Worm (Caenorhabditis elegans) whole organism, L1 larva: ENCODE data around the gene cya-1.

ENCODE experiments used
- C04F5.9 ChIP-seq: sonication (generic microtip); optimal IDR thresholded peaks from 2 replicates; lab custom pipeline; 2016; ENCODE audit warnings: missing genetic modification characterization, missing compliant biosample characterization
- Y116A8C.19 ChIP-seq: sonication (generic microtip); optimal IDR thresholded peaks from 2 replicates; lab custom pipeline; 2016; ENCODE audit warnings: missing compliant biosample characterization, missing genetic modification characterization, borderline replicate concordance
- aha-1 ChIP-seq: fragments of 150-350 bp; optimal IDR thresholded peaks from 2 replicates; lab custom pipeline; 2014; ENCODE audit warnings: missing biosample characterization, missing genetic modification characterization
- alr-1 ChIP-seq: fragments of 200-800 bp; sonication (Bioruptor generic); optimal IDR thresholded peaks from 2 replicates; lab custom pipeline; 2018; ENCODE audit warnings: borderline replicate concordance, mild to moderate bottlenecking, missing genetic modification characterization, missing compliant biosample characterization
- ama-1 ChIP-seq: fragments of 150-350 bp; optimal IDR thresholded peaks from 2 replicates; lab custom pipeline; 2014
- ceh-63 ChIP-seq: fragments of 200-800 bp; sonication (Bioruptor generic); optimal IDR thresholded peaks from 2 replicates; lab custom pipeline; 2018; ENCODE audit warnings: mild to moderate bottlenecking, missing genetic modification characterization, missing compliant biosample characterization
- ceh-8 ChIP-seq: fragments of 200-800 bp; sonication (Bioruptor generic); optimal IDR thresholded peaks from 2 replicates; lab custom pipeline; 2018; ENCODE audit warnings: mild to moderate bottlenecking, missing genetic modification characterization, moderate library complexity, missing compliant biosample characterization
- ces-1 ChIP-seq: fragments of 150-350 bp; optimal IDR thresholded peaks from 2 replicates; lab custom pipeline; 2014; ENCODE audit warnings: missing biosample characterization, missing genetic modification reagents, missing genetic modification characterization
- efl-1 ChIP-seq, 4 experiments: fragments of 150-350 bp; optimal IDR thresholded peaks in 3 of 4; peaks in 1 of 4; 1 replicate in 1 of 4; 2 replicates in 3 of 4; lab custom pipeline; 2014; ENCODE audit warnings: missing biosample characterization in 2 of 4, missing genetic modification characterization in 2 of 4, missing genetic modification reagents in 2 of 4
- egl-13 ChIP-seq: sonication (generic microtip); optimal IDR thresholded peaks from 2 replicates; lab custom pipeline; 2016; ENCODE audit warnings: missing genotype, missing genetic modification reagents, missing genetic modification characterization, missing compliant biosample characterization
- egl-27 ChIP-seq, 2 experiments: fragments of 150-350 bp in 1 of 2; sonication (generic microtip); optimal IDR thresholded peaks; 3 replicates each; lab custom pipeline; 2017 to 2018; ENCODE audit warnings: missing biosample characterization in 2 of 2, missing genetic modification characterization in 2 of 2, missing genetic modification reagents in 2 of 2
- elt-3 ChIP-seq, 6 experiments: fragments of 150-350 bp in 1 of 6; sonication (generic microtip); optimal IDR thresholded peaks; 2 replicates each; lab custom pipeline; 2017 to 2018; ENCODE audit warnings: missing biosample characterization in 6 of 6, missing genetic modification characterization in 6 of 6, inconsistent platforms in 1 of 6
- ets-5 ChIP-seq: fragments of 200-800 bp; sonication (Bioruptor generic); IDR thresholded peaks from 2 replicates; pipeline ENCODE4 v1.3.6; 2022; ENCODE audit warnings: missing genetic modification characterization, missing compliant biosample characterization
- fkh-8 ChIP-seq: sonication (generic microtip); optimal IDR thresholded peaks from 2 replicates; lab custom pipeline; 2016; ENCODE audit warnings: mild to moderate bottlenecking, missing genetic modification characterization, missing compliant biosample characterization
- fos-1 ChIP-seq: fragments of 150-350 bp; optimal IDR thresholded peaks from 2 replicates; lab custom pipeline; 2014; ENCODE audit warnings: missing biosample characterization, missing genetic modification characterization
- hlh-17 ChIP-seq: fragments of 200-800 bp; sonication (Bioruptor generic); optimal IDR thresholded peaks from 2 replicates; lab custom pipeline; 2018; ENCODE audit warnings: missing genetic modification characterization, mild to moderate bottlenecking, missing compliant biosample characterization, moderate library complexity, borderline replicate concordance
- hlh-4 ChIP-seq: sonication (generic microtip); optimal IDR thresholded peaks from 2 replicates; lab custom pipeline; 2016; ENCODE audit warnings: mild to moderate bottlenecking, missing genetic modification characterization, missing compliant biosample characterization
- isw-1 ChIP-seq: fragments of 200-800 bp; sonication (Bioruptor generic); IDR thresholded peaks from 2 replicates; pipeline ENCODE4 v1.3.6; 2022; ENCODE audit warnings: missing genetic modification characterization, missing compliant biosample characterization
- jun-1 ChIP-seq: fragments of 150-350 bp; optimal IDR thresholded peaks from 2 replicates; lab custom pipeline; 2014; ENCODE audit warnings: missing biosample characterization, missing genetic modification reagents, missing genetic modification characterization
- lin-14 ChIP-seq: fragments of 200-800 bp; sonication (Bioruptor generic); optimal IDR thresholded peaks from 2 replicates; lab custom pipeline; 2018; ENCODE audit warnings: mild to moderate bottlenecking, missing genetic modification characterization, moderate library complexity, missing compliant biosample characterization
- lin-35 ChIP-seq, 2 experiments: fragments of 150-350 bp; optimal IDR thresholded peaks; 2 replicates each; lab custom pipeline; 2014; ENCODE audit warnings: missing biosample characterization in 2 of 2, missing genetic modification characterization in 2 of 2, missing genetic modification reagents in 2 of 2
- mab-9 ChIP-seq: fragments of 200-800 bp; sonication (Bioruptor generic); IDR thresholded peaks from 2 replicates; pipeline ENCODE4 v1.3.6; 2022; ENCODE audit warnings: missing genetic modification reagents, missing genetic modification characterization, missing compliant biosample characterization
- nhr-11 ChIP-seq: fragments of 150-350 bp; optimal IDR thresholded peaks from 2 replicates; lab custom pipeline; 2014; ENCODE audit warnings: missing biosample characterization, missing genetic modification characterization
- nhr-20 ChIP-seq: sonication (generic microtip); optimal IDR thresholded peaks from 2 replicates; lab custom pipeline; 2016; ENCODE audit warnings: mild to moderate bottlenecking, missing genetic modification characterization, missing compliant biosample characterization
- nhr-237 ChIP-seq: fragments of 150-350 bp; optimal IDR thresholded peaks from 2 replicates; lab custom pipeline; 2014; ENCODE audit warnings: missing biosample characterization, missing genetic modification characterization
- nhr-28 ChIP-seq: fragments of 150-350 bp; optimal IDR thresholded peaks from 2 replicates; lab custom pipeline; 2014; ENCODE audit warnings: missing biosample characterization, missing genetic modification characterization
- nhr-71 ChIP-seq: sonication (generic microtip); optimal IDR thresholded peaks from 2 replicates; lab custom pipeline; 2016; ENCODE audit warnings: mild to moderate bottlenecking, missing genetic modification characterization, moderate library complexity, missing compliant biosample characterization
- nhr-77 ChIP-seq: fragments of 150-350 bp; optimal IDR thresholded peaks from 2 replicates; lab custom pipeline; 2014; ENCODE audit warnings: missing biosample characterization, missing genetic modification characterization
- nhr-84 ChIP-seq: sonication (generic microtip); optimal IDR thresholded peaks from 2 replicates; lab custom pipeline; 2017; ENCODE audit warnings: missing biosample characterization, missing genetic modification characterization
- nhr-85 ChIP-seq: sonication (generic microtip); peaks from one replicate; lab custom pipeline; 2016; ENCODE audit warnings: missing genetic modification characterization, inconsistent platforms, missing compliant biosample characterization
- nhr-90 ChIP-seq: sonication (generic microtip); optimal IDR thresholded peaks from 2 replicates; lab custom pipeline; 2016; ENCODE audit warnings: mild to moderate bottlenecking, missing genetic modification characterization, missing compliant biosample characterization; ENCODE audit not compliant: poor library complexity
- pqm-1 ChIP-seq: sonication (generic microtip); optimal IDR thresholded peaks from 3 replicates; lab custom pipeline; 2017; ENCODE audit warnings: missing biosample characterization, missing genetic modification characterization
- rnt-1 ChIP-seq: sonication (generic microtip); optimal IDR thresholded peaks from 2 replicates; lab custom pipeline; 2016; ENCODE audit warnings: mild to moderate bottlenecking, missing genetic modification characterization, moderate library complexity, missing compliant biosample characterization
- skn-1 ChIP-seq: fragments of 150-350 bp; optimal IDR thresholded peaks from 2 replicates; lab custom pipeline; 2014; ENCODE audit warnings: missing biosample characterization, missing genetic modification characterization
- snu-23 ChIP-seq: sonication (generic microtip); optimal IDR thresholded peaks from 2 replicates; lab custom pipeline; 2016; ENCODE audit warnings: missing genetic modification characterization, missing compliant biosample characterization
- sup-37 ChIP-seq: fragments of 200-800 bp; sonication (Bioruptor generic); optimal IDR thresholded peaks from 2 replicates; lab custom pipeline; 2018; ENCODE audit warnings: mild to moderate bottlenecking, missing genetic modification characterization, missing compliant biosample characterization
- tbx-2 ChIP-seq: sonication (generic microtip); optimal IDR thresholded peaks from 2 replicates; lab custom pipeline; 2016; ENCODE audit warnings: missing genetic modification characterization, missing compliant biosample characterization
- unc-130 ChIP-seq: fragments of 150-350 bp; optimal IDR thresholded peaks from 2 replicates; lab custom pipeline; 2017; ENCODE audit warnings: missing biosample characterization, missing genetic modification characterization, inconsistent platforms
- unc-30 ChIP-seq: sonication (generic microtip); optimal IDR thresholded peaks from 2 replicates; lab custom pipeline; 2017; ENCODE audit warnings: missing biosample characterization, missing genetic modification characterization
- unc-86 ChIP-seq: sonication (generic microtip); optimal IDR thresholded peaks from 2 replicates; lab custom pipeline; 2016; ENCODE audit warnings: missing genetic modification characterization, missing compliant biosample characterization
- xbp-1 ChIP-seq: sonication (generic microtip); optimal IDR thresholded peaks from 2 replicates; lab custom pipeline; 2016; ENCODE audit warnings: missing genetic modification characterization, missing compliant biosample characterization
- ztf-11 ChIP-seq, 2 experiments: sonication (generic microtip); optimal IDR thresholded peaks; 2 replicates each; lab custom pipeline; 2016 to 2017; ENCODE audit warnings: missing genetic modification characterization in 2 of 2, missing biosample characterization in 1 of 2, missing compliant biosample characterization in 1 of 2
- ztf-4 ChIP-seq: fragments of 150-350 bp; optimal IDR thresholded peaks from 2 replicates; lab custom pipeline; 2014; ENCODE audit warnings: missing biosample characterization, missing genetic modification characterization

cya-1 gene

ce11 chrIII:9143911-9144310 lies 34.8 kb upstream of the cya-1 start, which contains the start of gene ZK512.11:
ZK512.11 (plus strand) TSS chrIII:9144211.
- TF ChIP-seq pqm-1 (no peak), ceh-8 (peak; percentile 9)

DNA sequence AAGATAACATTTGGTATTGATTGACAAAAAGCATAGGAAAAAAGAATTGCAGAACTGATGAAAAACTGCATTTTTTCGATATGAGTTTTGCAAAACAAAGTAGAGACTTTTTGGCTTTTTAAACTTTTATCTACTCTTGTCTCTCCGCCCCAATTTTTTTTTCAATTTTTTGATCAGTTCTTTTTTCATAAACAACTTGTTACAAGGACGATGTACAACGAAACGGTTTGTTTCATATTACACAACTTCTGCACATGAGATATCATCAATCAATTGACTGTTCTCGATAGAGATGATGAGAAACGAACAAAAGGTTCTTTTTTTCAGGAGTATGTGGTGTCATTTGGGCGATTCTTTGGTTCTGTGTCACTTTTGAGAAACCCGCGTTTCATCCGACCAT lies 29.5 kb upstream of the cya-1 start, which contains the start of gene ZK512.7:
Gene ZK512.7, minus strand, starts transcription at position 101 of the 400 bp plus-strand sequence.
- TF ChIP-seq elt-3 (tag; optimal IDR thresholded peaks at IDR 0.05; lab: Kevin White, UChicago) (no peak), efl-1 (optimal IDR thresholded peaks at IDR 0.05; lab: Kevin White, UChicago) (no peak), efl-1 (GFP tag; optimal IDR thresholded peaks at IDR 0.05 in 1 of 2; lab: Kevin White, UChicago) (no peak), tbx-2 (tag; lab: Kevin White, UChicago) (no peak), isw-1 (GFP tag; lab: Robert Waterston, UW) (no peak), fos-1 (tag; lab: Kevin White, UChicago) (no peak), unc-130 (no peak), C04F5.9 (no peak), ama-1 (lab: Kevin White, UChicago) (no peak), nhr-20 (no peak), nhr-71 (no peak), nhr-84 (tag; lab: Kevin White, UChicago) (no peak), nhr-28 (tag; lab: Kevin White, UChicago) (no peak), egl-13 (tag; lab: Kevin White, UChicago) (no peak), nhr-85 (tag; lab: Kevin White, UChicago) (no peak), egl-27 (tag; optimal IDR thresholded peaks at IDR 0.05; lab: Kevin White, UChicago) (no peak)

DNA sequence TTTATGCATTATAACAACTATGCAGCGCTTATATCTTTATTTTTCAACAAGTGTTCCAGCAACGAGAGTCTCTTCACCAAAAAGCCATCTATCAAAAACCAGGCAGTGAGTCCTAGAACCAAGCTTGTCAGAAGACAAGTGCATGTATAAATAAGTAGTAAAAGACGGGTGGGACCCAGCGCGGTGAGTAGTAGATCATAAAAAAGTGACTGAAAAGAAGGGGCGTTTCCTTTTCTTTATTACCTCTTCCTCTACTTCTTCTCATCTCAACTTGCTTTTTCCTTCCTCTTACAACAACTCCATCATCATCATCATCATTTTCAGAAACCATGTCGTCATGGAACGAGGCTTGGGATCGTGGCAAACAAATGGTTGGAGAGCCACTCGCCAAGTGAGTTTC lies 27.5 kb upstream of the cya-1 start, which contains the start of gene eat-4:
Gene eat-4, plus strand, starts transcription at position 301 of the 400 bp plus-strand sequence.
- TF ChIP-seq nhr-77 (tag; lab: Kevin White, UChicago) (no peak), lin-14 (GFP tag; lab: Kevin White, UChicago) (peak; percentile 28)
- TF ChIP-seq, all 84 proteins: peak for 1

DNA sequence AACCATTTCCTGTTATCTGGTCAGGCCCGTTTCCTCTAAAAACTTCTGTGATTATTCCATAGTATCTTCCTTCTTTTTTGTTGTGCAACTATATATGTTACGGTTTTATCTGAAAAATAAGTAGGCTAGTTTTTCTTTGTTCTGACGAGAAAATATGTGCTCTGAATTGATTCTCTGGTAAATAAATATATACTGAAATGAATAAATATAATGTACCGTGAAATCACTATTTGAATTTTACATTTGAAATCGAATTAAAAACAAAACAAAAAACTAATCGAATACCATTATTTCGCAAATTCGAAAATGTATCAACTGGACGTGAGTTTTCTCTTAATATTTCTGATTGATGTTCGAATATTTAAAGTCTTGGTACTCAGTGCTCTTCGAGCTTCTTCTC lies 21.5 kb upstream of the cya-1 start, which contains the start of gene ZK512.10:
Gene ZK512.10, plus strand, starts transcription at position 301 of the 400 bp plus-strand sequence.
- TF ChIP-seq mab-9 (GFP tag; lab: Robert Waterston, UW) (no peak), nhr-90 (tag; lab: Kevin White, UChicago) (no peak), ztf-4 (tag; lab: Kevin White, UChicago) (no peak), rnt-1 (tag; lab: Kevin White, UChicago) (no peak), hlh-17 (GFP tag; lab: Kevin White, UChicago) (no peak), unc-30 (tag; lab: Kevin White, UChicago) (no peak), Y116A8C.19 (tag; lab: Kevin White, UChicago) (no peak), ets-5 (GFP tag; lab: Robert Waterston, UW) (no peak), nhr-11 (tag; lab: Kevin White, UChicago) (no peak), ceh-63 (GFP tag; lab: Kevin White, UChicago) (no peak), ces-1 (GFP tag; lab: Kevin White, UChicago) (no peak), pqm-1 (no peak), fkh-8 (tag; lab: Kevin White, UChicago) (no peak)

DNA sequence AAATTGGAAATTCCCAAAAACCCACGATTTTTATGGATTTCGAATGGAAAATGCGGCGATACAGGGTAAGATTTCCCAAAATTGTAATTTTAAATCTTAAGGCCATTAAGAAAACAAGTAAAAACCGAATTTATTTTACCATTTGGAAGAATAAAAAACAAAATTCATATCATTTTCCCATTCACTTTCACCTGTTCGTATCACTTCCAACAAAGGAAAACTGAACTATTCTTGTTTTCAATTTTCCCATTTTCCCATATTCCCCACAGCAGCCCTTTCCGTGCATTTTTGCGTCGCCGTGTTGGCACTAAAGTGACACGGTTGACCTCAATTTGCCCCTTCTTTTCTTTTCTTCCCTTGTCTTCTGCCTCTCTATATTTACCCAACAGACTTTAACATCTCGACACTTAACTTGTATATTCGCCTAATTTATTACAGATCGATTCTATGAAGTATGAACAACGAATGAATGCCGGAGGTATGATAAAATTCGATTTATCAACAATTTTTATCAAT lies 16.8 kb upstream of the cya-1 start, which contains the start of gene sec-16A.1:
Gene sec-16A.1, plus strand, starts transcription at position 51 of the 516 bp plus-strand sequence.
- TF ChIP-seq hlh-4 (tag; lab: Kevin White, UChicago): no peak
- no peak for TF ChIP-seq fos-1 (tag; lab: Kevin White, UChicago)
- no peak for TF ChIP-seq isw-1 (GFP tag; lab: Robert Waterston, UW)
- TF ChIP-seq ceh-63 (GFP tag; lab: Kevin White, UChicago): no peak
- TF ChIP-seq unc-130: peak; percentile 4
- TF ChIP-seq unc-86 (tag; lab: Kevin White, UChicago): no peak
- TF ChIP-seq nhr-28 (tag; lab: Kevin White, UChicago): no peak
- no peak for TF ChIP-seq egl-13 (tag; lab: Kevin White, UChicago)
- TF ChIP-seq nhr-237: no peak
- no peak for TF ChIP-seq alr-1
- TF ChIP-seq xbp-1 (tag; lab: Kevin White, UChicago): peak; percentile 22
- peak; percentile 43 for TF ChIP-seq nhr-20
- no peak for TF ChIP-seq jun-1 (tag; lab: Kevin White, UChicago)
- TF ChIP-seq aha-1 (tag; lab: Kevin White, UChicago): no peak
- TF ChIP-seq ztf-11 (tag; optimal IDR thresholded peaks at IDR 0.05; lab: Kevin White, UChicago): no peak
- peak; percentile 52 for TF ChIP-seq snu-23
- TF ChIP-seq pqm-1: no peak
- TF ChIP-seq unc-30 (tag; lab: Kevin White, UChicago): no peak
- TF ChIP-seq sup-37 (GFP tag; lab: Kevin White, UChicago): no peak
- TF ChIP-seq lin-35 (GFP tag; optimal IDR thresholded peaks at IDR 0.05; lab: Kevin White, UChicago): peak; percentile 34 to 66
- TF ChIP-seq skn-1: no peak
- peak; percentile 4 for TF ChIP-seq nhr-85 (tag; lab: Kevin White, UChicago)
